Fruit fly (Drosophila melanogaster): ENCODE data around the gene GCS1.
A peak's percentile ranks its signal among the peaks of the same experiment; 100 is the strongest.

Gene GCS1

DNA sequence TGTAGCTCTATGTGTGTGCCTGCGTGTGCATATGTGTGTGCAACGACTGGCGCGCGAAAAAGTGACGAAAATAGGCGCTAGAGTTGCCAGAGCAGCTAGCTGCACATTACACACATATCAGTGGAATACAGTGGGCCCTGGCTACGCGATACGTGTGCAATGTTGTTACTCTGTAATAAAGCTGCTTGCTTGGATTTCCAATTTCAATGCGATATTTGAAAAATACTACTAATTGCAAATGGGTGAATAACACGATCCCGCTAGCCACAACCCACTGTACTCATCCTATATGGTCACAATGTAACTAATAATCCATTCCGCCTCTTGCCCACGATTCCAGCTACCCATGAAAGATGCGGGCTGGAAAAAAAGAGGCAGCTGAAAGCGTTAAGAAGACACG, 3.5 kb upstream of the GCS1 start (continued):
- TF ChIP-seq Sry-β (GFP tag; optimal IDR thresholded peaks at IDR 0.05) (peak; percentile 38), CG7556 (GFP tag; optimal IDR thresholded peaks at IDR 0.05) (peak; percentile 87), CG15514 (GFP tag; optimal IDR thresholded peaks at IDR 0.05) (peak; percentile 85), CG33557 (GFP tag; optimal IDR thresholded peaks at IDR 0.05) (peak; percentile 74), CG2129 (GFP tag; IDR thresholded peaks at IDR 0.05; ENCODE audit: partially characterized antibody) (no peak), cg (GFP tag; optimal IDR thresholded peaks at IDR 0.05) (peak; percentile 71), HmgD (GFP tag; optimal IDR thresholded peaks at IDR 0.05) (peak; percentile 85), Oaz (GFP tag; IDR thresholded peaks at IDR 0.05) (peak; percentile 90), ems (GFP tag; optimal IDR thresholded peaks at IDR 0.05) (peak; percentile 91), CG33213 (GFP tag; optimal IDR thresholded peaks at IDR 0.05) (peak; percentile 88), slbo (GFP tag; IDR thresholded peaks at IDR 0.05) (peak; percentile 97), tap (tag; optimal IDR thresholded peaks at IDR 0.05) (peak; percentile 90), ro (GFP tag; IDR thresholded peaks at IDR 0.05) (peak; percentile 89), CG2889 (GFP tag; IDR thresholded peaks at IDR 0.05) (peak; percentile 86), chinmo (GFP tag; IDR thresholded peaks at IDR 0.05; ENCODE audit: partially characterized antibody) (no peak), Meics (GFP tag; optimal IDR thresholded peaks at IDR 0.05) (peak; percentile 93), CG4424 (GFP tag; optimal IDR thresholded peaks at IDR 0.05) (peak; percentile 94), CG10321 (GFP tag; IDR thresholded peaks at IDR 0.05) (peak; percentile 76), shn (GFP tag; optimal IDR thresholded peaks at IDR 0.05) (peak; percentile 90), D19A (tag; optimal IDR thresholded peaks at IDR 0.05) (peak; percentile 80), CG17568 (GFP tag; optimal IDR thresholded peaks at IDR 0.05) (no peak), caup (GFP tag; optimal IDR thresholded peaks at IDR 0.05; ENCODE audit: severe bottlenecking) (peak; percentile 89), danr (GFP tag; IDR thresholded peaks at IDR 0.05) (peak; percentile 92), CG18764 (GFP tag; optimal IDR thresholded peaks at IDR 0.05) (peak; percentile 90), Stat92E (GFP tag; optimal IDR thresholded peaks at IDR 0.05) (no peak), Max (GFP tag; optimal IDR thresholded peaks at IDR 0.05) (peak; percentile 85), lov (optimal IDR thresholded peaks at IDR 0.05) (no peak), lov (GFP tag; IDR thresholded peaks at IDR 0.05) (peak; percentile 95), CG31441 (GFP tag; IDR thresholded peaks at IDR 0.05) (peak; percentile 86), prd (optimal IDR thresholded peaks at IDR 0.05) (no peak), prd (GFP tag; IDR thresholded peaks at IDR 0.05) (peak; percentile 97), CG17385 (GFP tag; optimal IDR thresholded peaks at IDR 0.05) (peak; percentile 89), Dek (tag; optimal IDR thresholded peaks at IDR 0.05) (peak; percentile 88), Mrtf (GFP tag; IDR thresholded peaks at IDR 0.05) (peak; percentile 96), Oli (tag; optimal IDR thresholded peaks at IDR 0.05) (peak; percentile 92), CG32532 (GFP tag; IDR thresholded peaks at IDR 0.05) (peak; percentile 96), Asciz (GFP tag; optimal IDR thresholded peaks at IDR 0.05) (peak; percentile 86), Ets65A (GFP tag) (peak; percentile 99), CG4404 (GFP tag; IDR thresholded peaks at IDR 0.05) (peak; percentile 90), jumu (GFP tag; optimal IDR thresholded peaks at IDR 0.05) (peak; percentile 94), mirr (GFP tag; optimal IDR thresholded peaks at IDR 0.05) (peak; percentile 92), CG8388 (GFP tag; optimal IDR thresholded peaks at IDR 0.05) (peak; percentile 87), CG30431 (GFP tag; optimal IDR thresholded peaks at IDR 0.05) (peak; percentile 93), bab2 (GFP tag; optimal IDR thresholded peaks at IDR 0.05) (peak; percentile 95), ssp (GFP tag; IDR thresholded peaks at IDR 0.05) (peak; percentile 87), CG10431 (GFP tag; optimal IDR thresholded peaks at IDR 0.05) (peak; percentile 50), CG10565 (GFP tag; optimal IDR thresholded peaks at IDR 0.05) (peak; percentile 61), B-H2 (GFP tag; optimal IDR thresholded peaks at IDR 0.05) (peak; percentile 74), sna (GFP tag; IDR thresholded peaks at IDR 0.05; ENCODE audit: partially characterized antibody) (no peak), CG9817 (tag; optimal IDR thresholded peaks at IDR 0.05) (peak; percentile 93), pnt (GFP tag; optimal IDR thresholded peaks at IDR 0.05) (peak; percentile 95)
